Worm (Caenorhabditis elegans) whole organism, L4/young adult: ENCODE measurements around the gene clec-47.

Experiments
- dao-5 ChIP-seq: sonication (generic microtip); optimal IDR thresholded peaks from 2 replicates; lab custom pipeline; 2016; ENCODE audit warnings: missing genotype, missing genetic modification characterization, moderate library complexity, missing compliant biosample characterization
- him-1 ChIP-seq: sonication (generic microtip); optimal IDR thresholded peaks from 2 replicates; lab custom pipeline; 2016; ENCODE audit warnings: missing genotype, missing genetic modification reagents, missing genetic modification characterization, missing compliant biosample characterization

- TF ChIP-seq dao-5 (tag; lab: Kevin White, UChicago), result no peak
- no peak for TF ChIP-seq him-1
These were observed 8.8 kb downstream of the clec-47 start, which contains the start of gene Y75B12B.1 for ce11 chrV:15184097-15185040.
